Fruit fly (Drosophila melanogaster) whole organism, wandering third instar larva: ENCODE measurements around the gene CG43694.

ENCODE experiments used
- Dfd ChIP-seq: fragments of >200 bp; optimal IDR thresholded peaks from 2 replicates; lab custom pipeline; 2017; ENCODE audit warnings: missing biosample characterization, missing genetic modification characterization
- Hr78 ChIP-seq: fragments of >200 bp; optimal IDR thresholded peaks from 2 replicates; lab custom pipeline; 2017; ENCODE audit warnings: missing biosample characterization, missing genetic modification characterization
- Myc ChIP-seq: fragments of >200 bp; optimal IDR thresholded peaks from 2 replicates; lab custom pipeline; 2017
- N ChIP-seq: fragments of >200 bp; optimal IDR thresholded peaks from 2 replicates; lab custom pipeline; 2018; ENCODE audit warnings: missing biosample characterization, missing external identifiers, missing genetic modification characterization
- dl ChIP-seq, 2 experiments: fragments of 175-275, 200-275 bp in 1 of 2; fragments of 200-275 bp in 1 of 2; sonication (Bioruptor generic); optimal IDR thresholded peaks; lab custom pipeline; 2018; ENCODE audit warnings: mild to moderate bottlenecking in 2 of 2, missing biosample characterization in 2 of 2, missing genetic modification characterization in 2 of 2, moderate library complexity in 2 of 2; ENCODE audit not compliant: partially characterized antibody in 2 of 2, insufficient read depth in 1 of 2
- dsf ChIP-seq: sonication (Bioruptor generic); optimal IDR thresholded peaks from 2 replicates; lab custom pipeline; 2016; ENCODE audit warnings: missing biosample characterization, missing genetic modification characterization, borderline replicate concordance
- lola ChIP-seq: fragments of >200 bp; optimal IDR thresholded peaks from 2 replicates; lab custom pipeline; 2017; ENCODE audit warnings: missing biosample characterization, missing genetic modification characterization
- pan ChIP-seq: fragments of >200 bp; optimal IDR thresholded peaks from 2 replicates; lab custom pipeline; 2017
- psq ChIP-seq: fragments of 200-800 bp; sonication (Bioruptor generic); optimal IDR thresholded peaks from 3 replicates; lab custom pipeline; 2017; ENCODE audit warnings: missing biosample characterization, mild to moderate bottlenecking, missing genetic modification characterization, moderate library complexity
- sage ChIP-seq: fragments of 200-800 bp; sonication (Bioruptor generic); optimal IDR thresholded peaks from 2 replicates; lab custom pipeline; 2016; ENCODE audit warnings: missing biosample characterization, mild to moderate bottlenecking, missing genetic modification characterization
- usp ChIP-seq: fragments of >200 bp; optimal IDR thresholded peaks from 2 replicates; lab custom pipeline; 2017; ENCODE audit warnings: missing biosample characterization, missing genetic modification characterization

DNA sequence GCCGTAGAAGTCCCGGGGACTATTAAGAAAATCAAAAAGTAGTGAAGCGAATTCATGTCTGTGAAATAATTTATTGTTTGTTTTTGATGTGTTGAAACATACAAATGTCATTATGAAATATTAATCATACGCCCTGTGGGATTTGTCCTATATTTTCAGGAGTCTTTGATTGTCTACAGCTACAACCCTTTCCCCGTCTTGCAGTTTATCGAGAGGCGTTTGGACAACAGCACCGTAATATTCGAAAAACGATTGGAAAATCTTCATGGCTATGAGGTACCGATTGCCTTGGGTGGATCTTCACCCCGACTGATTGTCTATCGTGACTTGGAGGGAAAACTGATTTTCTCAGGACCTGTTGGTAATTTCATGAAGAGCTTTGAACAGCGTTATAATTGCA, 22.2 kb downstream of the CG43694 start, which contains the start of gene CG17380:
- TF ChIP-seq pan (lab: Kevin White, UChicago) (no peak), Dfd (GFP tag; lab: Kevin White, UChicago) (no peak), dl (GFP tag; optimal IDR thresholded peaks at IDR 0.05; lab: Kevin White, UChicago; ENCODE audit: insufficient read depth in 1 of 2, partially characterized antibody in 2 of 2) (no peak), dsf (no peak), lola (GFP tag; lab: Kevin White, UChicago) (no peak), Myc (lab: Kevin White, UChicago) (no peak), sage (GFP tag; lab: Kevin White, UChicago) (no peak), N (GFP tag; lab: Kevin White, UChicago) (no peak), psq (no peak), usp (GFP tag; lab: Kevin White, UChicago) (no peak), Hr78 (GFP tag; lab: Kevin White, UChicago) (no peak)
